Worm (Caenorhabditis elegans): ENCODE data around the gene C35D10.7.

C35D10.7 gene

ce11 chrIII:4861744-4862401 is 5.9 kb downstream of the C35D10.7 start, which contains the start of the genes C35D10.10 and C35D10.5:
Gene C35D10.10 (minus strand): TSS chrIII:4861794.
Gene C35D10.5 (plus strand): TSS chrIII:4862351.
- TF ChIP-seq pha-4 (tag; optimal IDR thresholded peaks at IDR 0.05) (no peak), drap-1 (GFP tag; optimal IDR thresholded peaks at IDR 0.05) (no peak), elt-3 (tag; optimal IDR thresholded peaks at IDR 0.05) (no peak), nhr-12 (tag; optimal IDR thresholded peaks at IDR 0.05) (no peak), ceh-43 (GFP tag; optimal IDR thresholded peaks at IDR 0.05) (no peak), nhr-2 (tag; optimal IDR thresholded peaks at IDR 0.05) (no peak), M03D4.4 (tag; optimal IDR thresholded peaks at IDR 0.05) (no peak), snpc-4 (tag; optimal IDR thresholded peaks at IDR 0.05) (no peak), mls-2 (tag; optimal IDR thresholded peaks at IDR 0.05) (no peak)

- TF ChIP-seq zip-8 (tag; optimal IDR thresholded peaks at IDR 0.05): no peak
- TF ChIP-seq mls-2 (tag; optimal IDR thresholded peaks at IDR 0.05): no peak
- TF ChIP-seq lsy-2 (tag; optimal IDR thresholded peaks at IDR 0.05): no peak
Measured at ce11 chrIII:4863127-4863526, 7.1 kb downstream of the C35D10.7 start, which contains the start of gene coq-8. Gene coq-8 (plus strand): TSS chrIII:4863427.

- TF ChIP-seq unc-120 (tag; optimal IDR thresholded peaks at IDR 0.05; ENCODE audit: poor library complexity, severe bottlenecking): no peak
- no peak for TF ChIP-seq ceh-83 (GFP tag; optimal IDR thresholded peaks at IDR 0.05)
- no peak for TF ChIP-seq sem-2 (GFP tag; optimal IDR thresholded peaks at IDR 0.05)
- TF ChIP-seq unc-62 (GFP tag; optimal IDR thresholded peaks at IDR 0.05): no peak
- TF ChIP-seq pha-4 (tag; optimal IDR thresholded peaks at IDR 0.05): no peak
- TF ChIP-seq lsy-2 (tag; optimal IDR thresholded peaks at IDR 0.05): no peak
- no peak for TF ChIP-seq drap-1 (GFP tag; optimal IDR thresholded peaks at IDR 0.05)
- no peak for TF ChIP-seq ces-1 (GFP tag; optimal IDR thresholded peaks at IDR 0.05)
- TF ChIP-seq flh-1 (GFP tag; optimal IDR thresholded peaks at IDR 0.05): no peak
Measured at ce11 chrIII:4866762-4867161, 10.8 kb downstream of the C35D10.7 start, which contains the start of gene C35D10.17. Gene C35D10.17 (plus strand): TSS chrIII:4867062.

DNA sequence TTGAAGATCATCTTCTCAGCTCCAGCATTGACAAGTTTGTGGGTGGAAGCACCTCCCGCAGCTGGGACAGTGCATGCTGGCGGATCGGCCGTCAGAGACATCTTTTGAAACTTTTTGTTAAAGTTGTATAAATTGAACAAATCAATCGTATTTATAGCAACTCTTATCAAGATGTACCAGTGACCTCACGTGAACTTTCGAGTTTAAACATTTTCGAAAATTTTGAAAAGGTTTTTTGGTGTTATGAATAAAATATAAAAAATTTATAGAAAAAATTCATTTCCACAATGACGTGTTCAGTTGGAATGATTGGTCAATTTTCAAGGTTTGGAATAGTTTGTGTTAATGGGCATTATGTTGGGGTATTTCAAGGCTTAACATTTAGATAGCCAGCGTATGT is 12.7 kb downstream of the C35D10.7 start, which contains the start of the genes msd-4 and C35D10.3:
Gene msd-4 (minus strand): TSS at position 101 of the 400 bp plus-strand sequence.
Gene C35D10.3 (plus strand): TSS at position 279 of the 400 bp plus-strand sequence.
- TF ChIP-seq sem-2 (GFP tag; optimal IDR thresholded peaks at IDR 0.05): no peak
- no peak for TF ChIP-seq mep-1 (tag; optimal IDR thresholded peaks at IDR 0.05)
- TF ChIP-seq elt-1 (tag; optimal IDR thresholded peaks at IDR 0.05; ENCODE audit: borderline replicate concordance, insufficient read depth): no peak
- TF ChIP-seq mab-5 (tag; optimal IDR thresholded peaks at IDR 0.05): no peak
- TF ChIP-seq cnd-1 (tag; optimal IDR thresholded peaks at IDR 0.05): no peak
- TF ChIP-seq nhr-28 (tag; optimal IDR thresholded peaks at IDR 0.05): no peak
- TF ChIP-seq bed-3 (GFP tag; optimal IDR thresholded peaks at IDR 0.05): no peak
- no peak for TF ChIP-seq tbx-8 (GFP tag; optimal IDR thresholded peaks at IDR 0.05)
- no peak for TF ChIP-seq mls-2 (tag; optimal IDR thresholded peaks at IDR 0.05)
- TF ChIP-seq nhr-2 (tag; optimal IDR thresholded peaks at IDR 0.05): no peak
- no peak for TF ChIP-seq lin-13 (tag; optimal IDR thresholded peaks at IDR 0.05)
- TF ChIP-seq pha-4 (tag; optimal IDR thresholded peaks at IDR 0.05): no peak
- TF ChIP-seq ces-1 (GFP tag; optimal IDR thresholded peaks at IDR 0.05): no peak
- no peak for TF ChIP-seq ceh-39 (tag; optimal IDR thresholded peaks at IDR 0.05)
- TF ChIP-seq nhr-12 (tag; optimal IDR thresholded peaks at IDR 0.05): no peak
- TF ChIP-seq drap-1 (GFP tag; optimal IDR thresholded peaks at IDR 0.05): no peak

- TF ChIP-seq sptf-1 (tag; optimal IDR thresholded peaks at IDR 0.05) (no peak), nhr-237 (tag; optimal IDR thresholded peaks at IDR 0.05) (no peak), elt-1 (tag; optimal IDR thresholded peaks at IDR 0.05; ENCODE audit: borderline replicate concordance, insufficient read depth) (no peak), lsy-2 (tag; optimal IDR thresholded peaks at IDR 0.05) (no peak), blmp-1 (tag; optimal IDR thresholded peaks at IDR 0.05) (no peak), snpc-4 (tag; optimal IDR thresholded peaks at IDR 0.05) (no peak), nhr-28 (tag; optimal IDR thresholded peaks at IDR 0.05) (no peak), nhr-2 (tag; optimal IDR thresholded peaks at IDR 0.05) (no peak), zip-8 (tag; optimal IDR thresholded peaks at IDR 0.05) (no peak), ceh-83 (GFP tag; optimal IDR thresholded peaks at IDR 0.05) (no peak), ztf-11 (tag; optimal IDR thresholded peaks at IDR 0.05) (no peak), bed-3 (GFP tag; optimal IDR thresholded peaks at IDR 0.05) (no peak), nhr-76 (tag; optimal IDR thresholded peaks at IDR 0.05) (no peak), mab-5 (tag; optimal IDR thresholded peaks at IDR 0.05) (no peak)
Measured at ce11 chrIII:4870478-4870877, 14.5 kb downstream of the C35D10.7 start, which contains the start of gene gipc-1. Gene gipc-1 (plus strand): TSS chrIII:4870778.

Data from whole organism, mixed stage, embryonic.